Worm (Caenorhabditis elegans) whole organism, L1 larva: ENCODE measurements around the gene str-82.

ENCODE experiments used
- C04F5.9 ChIP-seq: sonication (generic microtip); optimal IDR thresholded peaks from 2 replicates; lab custom pipeline; 2016; ENCODE audit warnings: missing genetic modification characterization, missing compliant biosample characterization
- C34B4.2 ChIP-seq: sonication (generic microtip); optimal IDR thresholded peaks from 2 replicates; lab custom pipeline; 2017; ENCODE audit warnings: mild to moderate bottlenecking, missing genetic modification characterization, missing compliant biosample characterization
- F16B12.6 ChIP-seq: fragments of 150-350 bp; optimal IDR thresholded peaks from 2 replicates; lab custom pipeline; 2014; ENCODE audit warnings: missing biosample characterization, missing genetic modification characterization
- Y116A8C.19 ChIP-seq: sonication (generic microtip); optimal IDR thresholded peaks from 2 replicates; lab custom pipeline; 2016; ENCODE audit warnings: missing compliant biosample characterization, missing genetic modification characterization, borderline replicate concordance
- blmp-1 ChIP-seq: fragments of 150-350 bp; optimal IDR thresholded peaks from 2 replicates; lab custom pipeline; 2014; ENCODE audit warnings: missing biosample characterization, missing genetic modification characterization
- ceh-63 ChIP-seq: fragments of 200-800 bp; sonication (Bioruptor generic); optimal IDR thresholded peaks from 2 replicates; lab custom pipeline; 2018; ENCODE audit warnings: mild to moderate bottlenecking, missing genetic modification characterization, missing compliant biosample characterization
- ceh-82 ChIP-seq, 3 experiments: fragments of 150-350 bp in 1 of 3; sonication (generic microtip) in 2 of 3; optimal IDR thresholded peaks; 2 replicates each; lab custom pipeline; 2014 to 2017; ENCODE audit warnings: missing biosample characterization in 3 of 3, missing genetic modification characterization in 3 of 3
- ceh-88 ChIP-seq: fragments of 200-800 bp; sonication (Bioruptor generic); IDR thresholded peaks from 2 replicates; pipeline ENCODE4 v1.3.6; 2022; ENCODE audit warnings: missing genetic modification characterization, missing compliant biosample characterization
- ceh-90 ChIP-seq: sonication (generic microtip); optimal IDR thresholded peaks from 2 replicates; lab custom pipeline; 2016; ENCODE audit warnings: missing genetic modification characterization, missing compliant biosample characterization
- ces-1 ChIP-seq: fragments of 150-350 bp; optimal IDR thresholded peaks from 2 replicates; lab custom pipeline; 2014; ENCODE audit warnings: missing biosample characterization, missing genetic modification reagents, missing genetic modification characterization
- dpl-1 ChIP-seq, 3 experiments: fragments of 150-350 bp in 2 of 3; sonication (generic microtip) in 1 of 3; optimal IDR thresholded peaks; 2 replicates each; lab custom pipeline; 2014 to 2017; ENCODE audit warnings: missing biosample characterization in 3 of 3, missing genetic modification characterization in 3 of 3, missing genetic modification reagents in 3 of 3
- efl-1 ChIP-seq, 4 experiments: fragments of 150-350 bp; optimal IDR thresholded peaks in 3 of 4; peaks in 1 of 4; 1 replicate in 1 of 4; 2 replicates in 3 of 4; lab custom pipeline; 2014; ENCODE audit warnings: missing biosample characterization in 2 of 4, missing genetic modification characterization in 2 of 4, missing genetic modification reagents in 2 of 4
- egl-13 ChIP-seq: sonication (generic microtip); optimal IDR thresholded peaks from 2 replicates; lab custom pipeline; 2016; ENCODE audit warnings: missing genotype, missing genetic modification reagents, missing genetic modification characterization, missing compliant biosample characterization
- egl-27 ChIP-seq, 2 experiments: fragments of 150-350 bp in 1 of 2; sonication (generic microtip); optimal IDR thresholded peaks; 3 replicates each; lab custom pipeline; 2017 to 2018; ENCODE audit warnings: missing biosample characterization in 2 of 2, missing genetic modification characterization in 2 of 2, missing genetic modification reagents in 2 of 2
- elt-3 ChIP-seq, 6 experiments: fragments of 150-350 bp in 1 of 6; sonication (generic microtip); optimal IDR thresholded peaks; 2 replicates each; lab custom pipeline; 2017 to 2018; ENCODE audit warnings: missing biosample characterization in 6 of 6, missing genetic modification characterization in 6 of 6, inconsistent platforms in 1 of 6
- fos-1 ChIP-seq: fragments of 150-350 bp; optimal IDR thresholded peaks from 2 replicates; lab custom pipeline; 2014; ENCODE audit warnings: missing biosample characterization, missing genetic modification characterization
- hlh-17 ChIP-seq: fragments of 200-800 bp; sonication (Bioruptor generic); optimal IDR thresholded peaks from 2 replicates; lab custom pipeline; 2018; ENCODE audit warnings: missing genetic modification characterization, mild to moderate bottlenecking, missing compliant biosample characterization, moderate library complexity, borderline replicate concordance
- hlh-4 ChIP-seq: sonication (generic microtip); optimal IDR thresholded peaks from 2 replicates; lab custom pipeline; 2016; ENCODE audit warnings: mild to moderate bottlenecking, missing genetic modification characterization, missing compliant biosample characterization
- isw-1 ChIP-seq: fragments of 200-800 bp; sonication (Bioruptor generic); IDR thresholded peaks from 2 replicates; pipeline ENCODE4 v1.3.6; 2022; ENCODE audit warnings: missing genetic modification characterization, missing compliant biosample characterization
- lin-13 ChIP-seq: fragments of 150-350 bp; optimal IDR thresholded peaks from 2 replicates; lab custom pipeline; 2014; ENCODE audit warnings: missing biosample characterization, missing genetic modification reagents, missing genetic modification characterization
- lin-14 ChIP-seq: fragments of 200-800 bp; sonication (Bioruptor generic); optimal IDR thresholded peaks from 2 replicates; lab custom pipeline; 2018; ENCODE audit warnings: mild to moderate bottlenecking, missing genetic modification characterization, moderate library complexity, missing compliant biosample characterization
- lin-35 ChIP-seq, 2 experiments: fragments of 150-350 bp; optimal IDR thresholded peaks; 2 replicates each; lab custom pipeline; 2014; ENCODE audit warnings: missing biosample characterization in 2 of 2, missing genetic modification characterization in 2 of 2, missing genetic modification reagents in 2 of 2
- mdl-1 ChIP-seq, 2 experiments: fragments of 150-350 bp; optimal IDR thresholded peaks; 2 replicates each; lab custom pipeline; 2014 to 2017; ENCODE audit warnings: missing biosample characterization in 2 of 2, missing genetic modification characterization in 2 of 2, inconsistent platforms in 1 of 2
- mef-2 ChIP-seq: fragments of 150-350 bp; optimal IDR thresholded peaks from 2 replicates; lab custom pipeline; 2014; ENCODE audit warnings: missing biosample characterization, missing genetic modification characterization
- mep-1 ChIP-seq: fragments of 150-350 bp; optimal IDR thresholded peaks from 2 replicates; lab custom pipeline; 2014; ENCODE audit warnings: missing biosample characterization, missing genetic modification characterization
- nhr-11 ChIP-seq: fragments of 150-350 bp; optimal IDR thresholded peaks from 2 replicates; lab custom pipeline; 2014; ENCODE audit warnings: missing biosample characterization, missing genetic modification characterization
- nhr-19 ChIP-seq: fragments of 200-800 bp; sonication (Bioruptor generic); conservative IDR thresholded peaks from 2 replicates; pipeline ENCODE4 v1.3.6; 2022; ENCODE audit warnings: missing genetic modification characterization, missing compliant biosample characterization
- nhr-20 ChIP-seq: sonication (generic microtip); optimal IDR thresholded peaks from 2 replicates; lab custom pipeline; 2016; ENCODE audit warnings: mild to moderate bottlenecking, missing genetic modification characterization, missing compliant biosample characterization
- nhr-237 ChIP-seq: fragments of 150-350 bp; optimal IDR thresholded peaks from 2 replicates; lab custom pipeline; 2014; ENCODE audit warnings: missing biosample characterization, missing genetic modification characterization
- nhr-28 ChIP-seq: fragments of 150-350 bp; optimal IDR thresholded peaks from 2 replicates; lab custom pipeline; 2014; ENCODE audit warnings: missing biosample characterization, missing genetic modification characterization
- nhr-47 ChIP-seq: sonication (generic microtip); optimal IDR thresholded peaks from 2 replicates; lab custom pipeline; 2016; ENCODE audit warnings: mild to moderate bottlenecking, missing genetic modification characterization, moderate library complexity, missing compliant biosample characterization
- nhr-71 ChIP-seq: sonication (generic microtip); optimal IDR thresholded peaks from 2 replicates; lab custom pipeline; 2016; ENCODE audit warnings: mild to moderate bottlenecking, missing genetic modification characterization, moderate library complexity, missing compliant biosample characterization
- nhr-77 ChIP-seq: fragments of 150-350 bp; optimal IDR thresholded peaks from 2 replicates; lab custom pipeline; 2014; ENCODE audit warnings: missing biosample characterization, missing genetic modification characterization
- nhr-85 ChIP-seq: sonication (generic microtip); peaks from one replicate; lab custom pipeline; 2016; ENCODE audit warnings: missing genetic modification characterization, inconsistent platforms, missing compliant biosample characterization
- nhr-90 ChIP-seq: sonication (generic microtip); optimal IDR thresholded peaks from 2 replicates; lab custom pipeline; 2016; ENCODE audit warnings: mild to moderate bottlenecking, missing genetic modification characterization, missing compliant biosample characterization; ENCODE audit not compliant: poor library complexity
- pag-3 ChIP-seq: sonication (generic microtip); optimal IDR thresholded peaks from 2 replicates; lab custom pipeline; 2017; ENCODE audit warnings: missing genetic modification characterization, mild to moderate bottlenecking, missing compliant biosample characterization, antibody characterized with exemption, borderline replicate concordance; ENCODE audit not compliant: insufficient read depth
- pqm-1 ChIP-seq: sonication (generic microtip); optimal IDR thresholded peaks from 3 replicates; lab custom pipeline; 2017; ENCODE audit warnings: missing biosample characterization, missing genetic modification characterization
- skn-1 ChIP-seq: fragments of 150-350 bp; optimal IDR thresholded peaks from 2 replicates; lab custom pipeline; 2014; ENCODE audit warnings: missing biosample characterization, missing genetic modification characterization
- snu-23 ChIP-seq: sonication (generic microtip); optimal IDR thresholded peaks from 2 replicates; lab custom pipeline; 2016; ENCODE audit warnings: missing genetic modification characterization, missing compliant biosample characterization
- swsn-7 ChIP-seq: sonication (generic microtip); optimal IDR thresholded peaks from 2 replicates; lab custom pipeline; 2016; ENCODE audit warnings: missing genetic modification characterization, missing compliant biosample characterization
- tbx-2 ChIP-seq: sonication (generic microtip); optimal IDR thresholded peaks from 2 replicates; lab custom pipeline; 2016; ENCODE audit warnings: missing genetic modification characterization, missing compliant biosample characterization
- unc-30 ChIP-seq: sonication (generic microtip); optimal IDR thresholded peaks from 2 replicates; lab custom pipeline; 2017; ENCODE audit warnings: missing biosample characterization, missing genetic modification characterization
- unc-86 ChIP-seq: sonication (generic microtip); optimal IDR thresholded peaks from 2 replicates; lab custom pipeline; 2016; ENCODE audit warnings: missing genetic modification characterization, missing compliant biosample characterization
- unc-98 ChIP-seq: fragments of 200-800 bp; sonication (Bioruptor generic); IDR thresholded peaks from 2 replicates; pipeline ENCODE4 v1.3.6; 2022; ENCODE audit warnings: missing genetic modification characterization, missing compliant biosample characterization
- vab-15 ChIP-seq: sonication (generic microtip); optimal IDR thresholded peaks from 2 replicates; lab custom pipeline; 2017; ENCODE audit warnings: missing genotype, mild to moderate bottlenecking, missing genetic modification characterization, missing compliant biosample characterization
- xbp-1 ChIP-seq: sonication (generic microtip); optimal IDR thresholded peaks from 2 replicates; lab custom pipeline; 2016; ENCODE audit warnings: missing genetic modification characterization, missing compliant biosample characterization
- zag-1 ChIP-seq: fragments of 150-350 bp; optimal IDR thresholded peaks from 2 replicates; lab custom pipeline; 2014; ENCODE audit warnings: missing biosample characterization, missing genetic modification characterization
- ztf-11 ChIP-seq, 2 experiments: sonication (generic microtip); optimal IDR thresholded peaks; 2 replicates each; lab custom pipeline; 2016 to 2017; ENCODE audit warnings: missing genetic modification characterization in 2 of 2, missing biosample characterization in 1 of 2, missing compliant biosample characterization in 1 of 2

The str-82 gene

DNA sequence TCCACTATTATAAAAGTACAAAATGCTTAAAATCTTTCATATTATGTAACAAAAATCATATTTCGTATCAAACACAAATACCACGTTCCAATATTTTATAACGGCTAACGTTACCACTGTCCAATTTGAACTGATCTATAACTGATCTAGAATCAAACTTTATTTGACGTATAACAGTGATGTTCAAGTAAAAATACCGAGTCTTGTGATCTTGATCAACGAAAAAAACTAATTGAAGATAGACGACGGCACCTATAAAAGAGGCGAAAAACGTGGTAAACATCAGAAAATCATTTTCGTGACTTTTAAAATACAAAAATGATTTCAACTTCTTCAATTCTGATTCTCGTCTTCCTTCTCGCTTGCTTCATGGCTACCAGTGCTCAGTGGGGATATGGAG is 13.2 kb downstream of the str-82 start, which contains the start of gene nlp-28:
Gene nlp-28 (plus strand): TSS at position 285 of the 400 bp plus-strand sequence.
- TF ChIP-seq unc-86: no peak
- TF ChIP-seq zag-1 (tag; lab: Kevin White, UChicago): no peak
- no peak for TF ChIP-seq mdl-1 (tag; optimal IDR thresholded peaks at IDR 0.05; lab: Kevin White, UChicago)
- TF ChIP-seq egl-13 (tag; lab: Kevin White, UChicago): no peak
- peak; percentile 19 for TF ChIP-seq snu-23
- no peak for TF ChIP-seq dpl-1 (GFP tag; optimal IDR thresholded peaks at IDR 0.05; lab: Kevin White, UChicago)
- TF ChIP-seq mep-1: no peak
- TF ChIP-seq nhr-85 (tag; lab: Kevin White, UChicago): peak; percentile 77
- no peak for TF ChIP-seq vab-15 (tag; lab: Kevin White, UChicago)
- no peak for TF ChIP-seq hlh-17 (GFP tag; lab: Kevin White, UChicago)
- TF ChIP-seq C04F5.9 (tag; lab: Kevin White, UChicago): no peak
- no peak for TF ChIP-seq nhr-90 (tag; lab: Kevin White, UChicago)
- TF ChIP-seq tbx-2: peak; percentile 17
- TF ChIP-seq egl-27 (tag; optimal IDR thresholded peaks at IDR 0.05; lab: Kevin White, UChicago): no peak
- TF ChIP-seq nhr-71 (tag; lab: Kevin White, UChicago): peak; percentile 31
- peak in 1 of 6 experiments; percentile 53 for TF ChIP-seq elt-3 (tag; optimal IDR thresholded peaks at IDR 0.05; lab: Kevin White, UChicago)
- peak in 1 of 2 experiments; percentile 0 for TF ChIP-seq lin-35 (GFP tag; optimal IDR thresholded peaks at IDR 0.05; lab: Kevin White, UChicago)
- no peak for TF ChIP-seq isw-1 (GFP tag; lab: Robert Waterston, UW)
- TF ChIP-seq ceh-88 (GFP tag; lab: Robert Waterston, UW): no peak
- TF ChIP-seq C34B4.2 (tag; lab: Kevin White, UChicago): no peak
- no peak for TF ChIP-seq swsn-7 (tag; lab: Kevin White, UChicago)
- no peak for TF ChIP-seq unc-98 (GFP tag; lab: Robert Waterston, UW)
- TF ChIP-seq nhr-47 (tag; lab: Kevin White, UChicago): no peak
- no peak for TF ChIP-seq hlh-4
- no peak for TF ChIP-seq nhr-28 (tag; lab: Kevin White, UChicago)
- peak; percentile 41 for TF ChIP-seq lin-14 (GFP tag; lab: Kevin White, UChicago)
- no peak for TF ChIP-seq efl-1 (optimal IDR thresholded peaks at IDR 0.05; lab: Kevin White, UChicago)
- peak in 1 of 2 experiments; percentile 55 for TF ChIP-seq efl-1 (GFP tag; optimal IDR thresholded peaks at IDR 0.05 in 1 of 2; lab: Kevin White, UChicago)
- no peak for TF ChIP-seq lin-13 (GFP tag; lab: Kevin White, UChicago)
- TF ChIP-seq nhr-20 (tag; lab: Kevin White, UChicago): peak; percentile 54
- TF ChIP-seq nhr-11 (tag; lab: Kevin White, UChicago): no peak
- TF ChIP-seq pqm-1: no peak
- TF ChIP-seq ceh-63 (GFP tag; lab: Kevin White, UChicago): no peak
- TF ChIP-seq nhr-19: 0 out of 2 replicates have a peak, but pooled peaks have one; percentile 4
- no peak for TF ChIP-seq skn-1
- no peak for TF ChIP-seq unc-30 (tag; lab: Kevin White, UChicago)

DNA sequence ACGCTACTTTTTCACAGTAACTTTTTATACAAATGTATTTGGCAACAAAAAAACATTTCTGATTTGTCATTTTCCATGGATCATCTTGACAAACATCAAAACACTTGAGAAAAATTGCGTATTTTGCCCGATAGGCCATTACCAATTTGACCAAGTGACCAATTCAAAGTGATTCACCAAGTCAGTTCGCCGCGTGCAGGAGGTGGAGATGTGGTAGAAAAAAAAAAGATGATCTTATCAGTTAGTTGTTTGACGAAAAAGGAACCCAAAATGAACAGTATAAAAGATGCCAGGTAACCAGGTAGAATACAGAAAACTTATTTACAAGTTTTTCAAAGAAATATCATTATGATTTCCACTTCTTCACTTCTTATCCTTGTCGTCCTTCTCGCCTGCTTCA is 14.6 kb downstream of the str-82 start, which contains the start of gene nlp-27:
Gene nlp-27 (plus strand): TSS at position 309 of the 400 bp plus-strand sequence.
- TF ChIP-seq ces-1 (GFP tag; lab: Kevin White, UChicago) (no peak), nhr-20 (tag; lab: Kevin White, UChicago) (peak; percentile 27), fos-1 (tag; lab: Kevin White, UChicago) (no peak), nhr-71 (tag; lab: Kevin White, UChicago) (peak; percentile 4), ztf-11 (tag; optimal IDR thresholded peaks at IDR 0.05; lab: Kevin White, UChicago) (no peak), nhr-85 (tag; lab: Kevin White, UChicago) (peak; percentile 83), dpl-1 (GFP tag; optimal IDR thresholded peaks at IDR 0.05; lab: Kevin White, UChicago) (no peak), elt-3 (tag; optimal IDR thresholded peaks at IDR 0.05; lab: Kevin White, UChicago) (peak in 2 of 6 experiments; percentile 16 to 42), nhr-77 (tag; lab: Kevin White, UChicago) (no peak), mef-2 (no peak), lin-14 (GFP tag; lab: Kevin White, UChicago) (peak; percentile 18), nhr-90 (tag; lab: Kevin White, UChicago) (peak; percentile 9), ceh-90 (tag; lab: Kevin White, UChicago) (no peak), pqm-1 (no peak), egl-13 (tag; lab: Kevin White, UChicago) (no peak), blmp-1 (tag; lab: Kevin White, UChicago) (peak; percentile 36), ceh-82 (tag; optimal IDR thresholded peaks at IDR 0.05; lab: Kevin White, UChicago) (no peak), efl-1 (optimal IDR thresholded peaks at IDR 0.05; lab: Kevin White, UChicago) (no peak), efl-1 (GFP tag; optimal IDR thresholded peaks at IDR 0.05 in 1 of 2; lab: Kevin White, UChicago) (peak in 1 of 2 experiments; percentile 49), pag-3 (tag; lab: Kevin White, UChicago) (no peak), hlh-17 (GFP tag; lab: Kevin White, UChicago) (no peak), nhr-19 (no peak), F16B12.6 (no peak), nhr-237 (tag; lab: Kevin White, UChicago) (no peak), xbp-1 (tag; lab: Kevin White, UChicago) (no peak), Y116A8C.19 (tag; lab: Kevin White, UChicago) (no peak)
- TF ChIP-seq, all 84 proteins: peak for 8
